Worm (Caenorhabditis elegans): Measurements from ENCODE around the gene stdh-1.

The stdh-1 gene

ce11 chrV:13872895-13873294 lies 33.4 kb upstream of the stdh-1 start, which contains the start of gene cpt-5:
TSS of gene cpt-5 (plus strand) at chrV:13873195.
- TF ChIP-seq ceh-36 (tag; optimal IDR thresholded peaks at IDR 0.05) (no peak), ama-1 (optimal IDR thresholded peaks at IDR 0.05) (no peak), tbx-37 (GFP tag; conservative IDR thresholded peaks at IDR 0.05) (no peak), hmbx-1 (tag; optimal IDR thresholded peaks at IDR 0.05) (no peak), aly-1 (tag; optimal IDR thresholded peaks at IDR 0.05) (no peak), sea-1 (GFP tag; conservative IDR thresholded peaks at IDR 0.05) (no peak), tbx-11 (GFP tag; IDR thresholded peaks at IDR 0.05) (no peak), hnd-1 (tag; optimal IDR thresholded peaks at IDR 0.05) (no peak), ets-7 (tag; optimal IDR thresholded peaks at IDR 0.05) (no peak), pes-1 (GFP tag; IDR thresholded peaks at IDR 0.05) (no peak), hmg-4 (GFP tag; optimal IDR thresholded peaks at IDR 0.05) (no peak), tra-4 (tag; optimal IDR thresholded peaks at IDR 0.05) (no peak), F13C5.2 (tag; optimal IDR thresholded peaks at IDR 0.05) (no peak), flt-1 (GFP tag; IDR thresholded peaks at IDR 0.05) (no peak), B0310.2 (tag; optimal IDR thresholded peaks at IDR 0.05) (no peak)

ce11 chrV:13873323-13873722 lies 33.0 kb upstream of the stdh-1 start:
- no peak for TF ChIP-seq hnd-1 (tag; optimal IDR thresholded peaks at IDR 0.05)
- TF ChIP-seq pes-1 (GFP tag; IDR thresholded peaks at IDR 0.05) = no peak
- TF ChIP-seq tbx-37 (GFP tag; conservative IDR thresholded peaks at IDR 0.05) = no peak
- no peak for TF ChIP-seq F13C5.2 (tag; optimal IDR thresholded peaks at IDR 0.05)

ce11 chrV:13876529-13876928 lies 29.8 kb upstream of the stdh-1 start, which contains the start of gene T22G5.1:
TSS of gene T22G5.1 (plus strand) at chrV:13876829.
- no peak for TF ChIP-seq ama-1 (optimal IDR thresholded peaks at IDR 0.05)
- TF ChIP-seq hnd-1 (tag; optimal IDR thresholded peaks at IDR 0.05) = no peak
- no peak for TF ChIP-seq sea-1 (GFP tag; conservative IDR thresholded peaks at IDR 0.05)
- TF ChIP-seq hmbx-1 (tag; optimal IDR thresholded peaks at IDR 0.05) = no peak
- TF ChIP-seq ceh-13 (GFP tag; optimal IDR thresholded peaks at IDR 0.05) = no peak
- no peak for TF ChIP-seq ceh-36 (tag; optimal IDR thresholded peaks at IDR 0.05)
- TF ChIP-seq B0310.2 (tag; optimal IDR thresholded peaks at IDR 0.05) = no peak
- no peak for TF ChIP-seq pes-1 (GFP tag; IDR thresholded peaks at IDR 0.05)
- TF ChIP-seq hmg-4 (GFP tag; optimal IDR thresholded peaks at IDR 0.05) = no peak
- TF ChIP-seq ets-7 (tag; optimal IDR thresholded peaks at IDR 0.05) = no peak
- no peak for TF ChIP-seq flt-1 (GFP tag; IDR thresholded peaks at IDR 0.05)
- TF ChIP-seq scrt-1 (GFP tag; IDR thresholded peaks at IDR 0.05) = no peak
- TF ChIP-seq F13C5.2 (tag; optimal IDR thresholded peaks at IDR 0.05) = no peak
- no peak for TF ChIP-seq aly-1 (tag; optimal IDR thresholded peaks at IDR 0.05)

ce11 chrV:13878226-13878625 lies 28.1 kb upstream of the stdh-1 start:
- no peak for TF ChIP-seq tra-4 (tag; optimal IDR thresholded peaks at IDR 0.05)
- TF ChIP-seq B0310.2 (tag; optimal IDR thresholded peaks at IDR 0.05) = no peak

- TF ChIP-seq tbx-11 (GFP tag; IDR thresholded peaks at IDR 0.05) (no peak), hnd-1 (tag; optimal IDR thresholded peaks at IDR 0.05) (no peak), sea-1 (GFP tag; conservative IDR thresholded peaks at IDR 0.05) (no peak), ama-1 (optimal IDR thresholded peaks at IDR 0.05) (no peak), tra-4 (tag; optimal IDR thresholded peaks at IDR 0.05) (no peak), flt-1 (GFP tag; IDR thresholded peaks at IDR 0.05) (no peak), ets-7 (tag; optimal IDR thresholded peaks at IDR 0.05) (no peak), aly-1 (tag; optimal IDR thresholded peaks at IDR 0.05) (no peak), B0310.2 (tag; optimal IDR thresholded peaks at IDR 0.05) (no peak), ceh-13 (GFP tag; optimal IDR thresholded peaks at IDR 0.05) (no peak), hmbx-1 (tag; optimal IDR thresholded peaks at IDR 0.05) (no peak), ceh-36 (tag; optimal IDR thresholded peaks at IDR 0.05) (no peak), scrt-1 (GFP tag; IDR thresholded peaks at IDR 0.05) (no peak)
These were observed 27.1 kb upstream of the stdh-1 start, which contains the start of gene lbp-7 for ce11 chrV:13879241-13879640. TSS of gene lbp-7 (plus strand) at chrV:13879552.

ce11 chrV:13880163-13880562 lies 26.1 kb upstream of the stdh-1 start:
- TF ChIP-seq aly-1 (tag; optimal IDR thresholded peaks at IDR 0.05) = no peak
- TF ChIP-seq tra-4 (tag; optimal IDR thresholded peaks at IDR 0.05) = no peak
- TF ChIP-seq ceh-13 (GFP tag; optimal IDR thresholded peaks at IDR 0.05) = no peak
- TF ChIP-seq flt-1 (GFP tag; IDR thresholded peaks at IDR 0.05) = no peak
- no peak for TF ChIP-seq tbx-37 (GFP tag; conservative IDR thresholded peaks at IDR 0.05)

- no peak for TF ChIP-seq ama-1 (optimal IDR thresholded peaks at IDR 0.05)
- no peak for TF ChIP-seq ets-7 (tag; optimal IDR thresholded peaks at IDR 0.05)
- TF ChIP-seq sea-1 (GFP tag; conservative IDR thresholded peaks at IDR 0.05) = no peak
- no peak for TF ChIP-seq scrt-1 (GFP tag; IDR thresholded peaks at IDR 0.05)
These were observed 25.7 kb upstream of the stdh-1 start, which contains the start of gene T22G5.3 for ce11 chrV:13880607-13881006. TSS of gene T22G5.3 (plus strand) at chrV:13880907.

- TF ChIP-seq scrt-1 (GFP tag; IDR thresholded peaks at IDR 0.05) = no peak
- no peak for TF ChIP-seq ama-1 (optimal IDR thresholded peaks at IDR 0.05)
- TF ChIP-seq tra-4 (tag; optimal IDR thresholded peaks at IDR 0.05) = no peak
- TF ChIP-seq hmbx-1 (tag; optimal IDR thresholded peaks at IDR 0.05) = no peak
These were observed 18.9 kb upstream of the stdh-1 start, which contains the start of gene srsx-19 for ce11 chrV:13887358-13887757. TSS of gene srsx-19 (plus strand) at chrV:13887658.

ce11 chrV:13889516-13889915 lies 16.8 kb upstream of the stdh-1 start, which contains the start of gene spp-12:
TSS of gene spp-12 (plus strand) at chrV:13889816.
- no peak for TF ChIP-seq tbx-37 (GFP tag; conservative IDR thresholded peaks at IDR 0.05)
- no peak for TF ChIP-seq aly-1 (tag; optimal IDR thresholded peaks at IDR 0.05)
- no peak for TF ChIP-seq tbx-11 (GFP tag; IDR thresholded peaks at IDR 0.05)
- no peak for TF ChIP-seq sea-1 (GFP tag; conservative IDR thresholded peaks at IDR 0.05)
- no peak for TF ChIP-seq ets-7 (tag; optimal IDR thresholded peaks at IDR 0.05)
- no peak for TF ChIP-seq flt-1 (GFP tag; IDR thresholded peaks at IDR 0.05)
- no peak for TF ChIP-seq pes-1 (GFP tag; IDR thresholded peaks at IDR 0.05)
- TF ChIP-seq ama-1 (optimal IDR thresholded peaks at IDR 0.05) = no peak
- TF ChIP-seq F13C5.2 (tag; optimal IDR thresholded peaks at IDR 0.05) = no peak
- TF ChIP-seq ceh-36 (tag; optimal IDR thresholded peaks at IDR 0.05) = no peak
- no peak for TF ChIP-seq hmbx-1 (tag; optimal IDR thresholded peaks at IDR 0.05)
- TF ChIP-seq tra-4 (tag; optimal IDR thresholded peaks at IDR 0.05) = no peak
- no peak for TF ChIP-seq hnd-1 (tag; optimal IDR thresholded peaks at IDR 0.05)
- no peak for TF ChIP-seq ceh-13 (GFP tag; optimal IDR thresholded peaks at IDR 0.05)
- no peak for TF ChIP-seq B0310.2 (tag; optimal IDR thresholded peaks at IDR 0.05)
- TF ChIP-seq hmg-4 (GFP tag; optimal IDR thresholded peaks at IDR 0.05) = no peak
- TF ChIP-seq scrt-1 (GFP tag; IDR thresholded peaks at IDR 0.05) = no peak

All from whole organism, early embryonic.